Fruit fly (Drosophila melanogaster) whole organism, embryonic: ENCODE data around the gene Mco4.

Experiments used
- B-H2 ChIP-seq: fragments of 200-800 bp; sonication (Bioruptor generic); optimal IDR thresholded peaks from 2 replicates; lab custom pipeline; 2018; ENCODE audit warnings: missing biosample characterization, mild to moderate bottlenecking, missing genetic modification characterization
- Bdp1 ChIP-seq: fragments of 200-800 bp; sonication (Bioruptor generic); optimal IDR thresholded peaks from 3 replicates; lab custom pipeline; 2016; ENCODE audit warnings: missing biosample characterization, missing genetic modification characterization
- CG10147 ChIP-seq: fragments of 200-800 bp; sonication (Bioruptor generic); optimal IDR thresholded peaks from 2 replicates; lab custom pipeline; 2019; ENCODE audit warnings: missing biosample characterization, mild to moderate bottlenecking, missing genetic modification characterization, moderate library complexity
- CG10209 ChIP-seq: fragments of 200-800 bp; sonication (Bioruptor generic); optimal IDR thresholded peaks from 3 replicates; lab custom pipeline; 2017; ENCODE audit warnings: missing biosample characterization, mild to moderate bottlenecking, missing genetic modification characterization, missing genetic modification reagents
- CG10979 ChIP-seq: fragments of 200-800 bp; sonication (Bioruptor generic); optimal IDR thresholded peaks from 2 replicates; lab custom pipeline; 2018; ENCODE audit warnings: missing biosample characterization, mild to moderate bottlenecking, missing genetic modification characterization, moderate library complexity
- CG11093 ChIP-seq: fragments of 200-800 bp; sonication (Bioruptor generic); IDR thresholded peaks from 3 replicates; pipeline ENCODE4 v1.3.6; 2022; ENCODE audit warnings: missing biosample characterization, missing genetic modification characterization
- CG11456 ChIP-seq: fragments of 200-800 bp; sonication (Bioruptor generic); IDR thresholded peaks from 3 replicates; pipeline ENCODE4 v1.3.6; 2022; ENCODE audit warnings: missing biosample characterization, missing genetic modification characterization
- CG14014 ChIP-seq: fragments of 200-800 bp; sonication (Bioruptor generic); IDR thresholded peaks from 2 replicates; pipeline ENCODE4 v1.3.6; 2022; ENCODE audit warnings: missing biosample characterization, missing genetic modification characterization
- CG14667 ChIP-seq: fragments of 200-800 bp; sonication (Bioruptor generic); IDR thresholded peaks from 2 replicates; pipeline ENCODE4 v1.3.6; 2022; ENCODE audit warnings: missing biosample characterization, missing genetic modification characterization
- CG14965 ChIP-seq: fragments of 200-800 bp; sonication (Bioruptor generic); optimal IDR thresholded peaks from 2 replicates; lab custom pipeline; 2016; ENCODE audit warnings: missing biosample characterization, missing genetic modification characterization, borderline replicate concordance
- CG15479 ChIP-seq: fragments of 200-800 bp; sonication (Bioruptor generic); optimal IDR thresholded peaks from 3 replicates; lab custom pipeline; 2019; ENCODE audit warnings: missing biosample characterization, mild to moderate bottlenecking, missing genetic modification characterization, moderate library complexity
- CG1792 ChIP-seq: fragments of 200-800 bp; sonication (Bioruptor generic); optimal IDR thresholded peaks from 2 replicates; lab custom pipeline; 2016; ENCODE audit warnings: missing biosample characterization, missing genetic modification characterization
- CG2678 ChIP-seq: fragments of 200-800 bp; sonication (Bioruptor generic); optimal IDR thresholded peaks from 3 replicates; lab custom pipeline; 2019; ENCODE audit warnings: missing biosample characterization, mild to moderate bottlenecking, missing genetic modification characterization, moderate library complexity
- CG2712 ChIP-seq: fragments of 200-800 bp; optimal IDR thresholded peaks from 3 replicates; lab custom pipeline; 2019; ENCODE audit warnings: missing biosample characterization, mild to moderate bottlenecking, missing genetic modification characterization, moderate library complexity
- CG2889 ChIP-seq: fragments of 200-800 bp; sonication (Bioruptor generic); IDR thresholded peaks from 3 replicates; pipeline ENCODE4 v1.3.6; 2022; ENCODE audit warnings: missing biosample characterization, missing genetic modification characterization
- CG32532 ChIP-seq: fragments of 200-800 bp; sonication (Bioruptor generic); IDR thresholded peaks from 2 replicates; pipeline ENCODE4 v1.3.6; 2022; ENCODE audit warnings: missing biosample characterization, missing genetic modification characterization
- CG4404 ChIP-seq: fragments of 200-800 bp; sonication (Bioruptor generic); IDR thresholded peaks from 2 replicates; pipeline ENCODE4 v1.3.6; 2022; ENCODE audit warnings: missing biosample characterization, missing genetic modification characterization
- CG4820 ChIP-seq: fragments of 200-800 bp; sonication (Bioruptor generic); optimal IDR thresholded peaks from 3 replicates; lab custom pipeline; 2016; ENCODE audit warnings: missing biosample characterization, missing genetic modification characterization
- CG4854 ChIP-seq: fragments of 200-800 bp; sonication (Bioruptor generic); optimal IDR thresholded peaks from 2 replicates; lab custom pipeline; 2016; ENCODE audit warnings: missing biosample characterization, missing genetic modification characterization, inconsistent platforms
- CG6254 ChIP-seq: fragments of 200-800 bp; sonication (Bioruptor generic); optimal IDR thresholded peaks from 3 replicates; lab custom pipeline; 2017; ENCODE audit warnings: mild to moderate bottlenecking, missing biosample characterization, missing genetic modification reagents, missing genetic modification characterization
- CG6765 ChIP-seq: fragments of 200-800 bp; sonication (Bioruptor generic); optimal IDR thresholded peaks from 3 replicates; lab custom pipeline; 2017; ENCODE audit warnings: missing biosample characterization, mild to moderate bottlenecking, missing genetic modification characterization
- CG7556 ChIP-seq: fragments of 200-800 bp; sonication (Bioruptor generic); optimal IDR thresholded peaks from 2 replicates; lab custom pipeline; 2017; ENCODE audit warnings: missing biosample characterization, mild to moderate bottlenecking, missing genetic modification characterization
- CG9437 ChIP-seq: fragments of 200-800 bp; sonication (Bioruptor generic); optimal IDR thresholded peaks from 2 replicates; lab custom pipeline; 2018; ENCODE audit warnings: missing biosample characterization, mild to moderate bottlenecking, missing genetic modification characterization
- CHES-1-like ChIP-seq: fragments of 200-800 bp; sonication (Bioruptor generic); optimal IDR thresholded peaks from 2 replicates; lab custom pipeline; 2016; ENCODE audit warnings: missing biosample characterization, missing genetic modification characterization
- Deaf1 ChIP-seq: fragments of 200-800 bp; optimal IDR thresholded peaks from 3 replicates; lab custom pipeline; 2019; ENCODE audit warnings: missing biosample characterization, mild to moderate bottlenecking, missing genetic modification characterization, moderate library complexity
- Fer1 ChIP-seq: fragments of 200-800 bp; sonication (Bioruptor generic); optimal IDR thresholded peaks from 2 replicates; lab custom pipeline; 2017; ENCODE audit warnings: missing biosample characterization, mild to moderate bottlenecking, missing genetic modification characterization
- HmgD ChIP-seq: fragments of 200-800 bp; sonication (Bioruptor generic); optimal IDR thresholded peaks from 3 replicates; lab custom pipeline; 2016; ENCODE audit warnings: missing biosample characterization, missing genetic modification characterization
- Hr78 ChIP-seq, 2 experiments: fragments of 200-800 bp in 1 of 2; fragments of >200 bp in 1 of 2; sonication (Bioruptor generic) in 1 of 2; optimal IDR thresholded peaks; 2 replicates each; lab custom pipeline; 2017 to 2019; ENCODE audit warnings: missing biosample characterization in 2 of 2, missing genetic modification characterization in 2 of 2, mild to moderate bottlenecking in 1 of 2, moderate library complexity in 1 of 2
- Hsf ChIP-seq: fragments of 200-800 bp; sonication (Bioruptor generic); optimal IDR thresholded peaks from 3 replicates; lab custom pipeline; 2016; ENCODE audit warnings: missing biosample characterization, missing genetic modification characterization
- Lhr ChIP-seq: fragments of 200-800 bp; sonication (Bioruptor generic); optimal IDR thresholded peaks from 3 replicates; lab custom pipeline; 2017; ENCODE audit warnings: mild to moderate bottlenecking, missing biosample characterization, missing genetic modification reagents, missing genetic modification characterization
- Oli ChIP-seq: fragments of 200-800 bp; sonication (Bioruptor generic); optimal IDR thresholded peaks from 2 replicates; lab custom pipeline; 2018; ENCODE audit warnings: missing biosample characterization, mild to moderate bottlenecking, missing genetic modification characterization, moderate library complexity
- Optix ChIP-seq: fragments of 200-800 bp; sonication (Bioruptor generic); IDR thresholded peaks from 3 replicates; pipeline ENCODE4 v1.3.6; 2022; ENCODE audit warnings: missing biosample characterization, missing genetic modification characterization
- Sry-β ChIP-seq: fragments of 200-800 bp; sonication (Bioruptor generic); optimal IDR thresholded peaks from 2 replicates; lab custom pipeline; 2018; ENCODE audit warnings: missing biosample characterization, mild to moderate bottlenecking, missing genetic modification characterization, moderate library complexity
- Xbp1 ChIP-seq: fragments of 200-800 bp; sonication (Bioruptor generic); optimal IDR thresholded peaks from 3 replicates; lab custom pipeline; 2016; ENCODE audit warnings: missing biosample characterization, mild to moderate bottlenecking, missing genetic modification characterization
- ac ChIP-seq: fragments of 200-800 bp; sonication (Bioruptor generic); optimal IDR thresholded peaks from 3 replicates; lab custom pipeline; 2017; ENCODE audit warnings: missing biosample characterization, mild to moderate bottlenecking, missing genetic modification characterization
- al ChIP-seq: fragments of 200-800 bp; sonication (Bioruptor generic); IDR thresholded peaks from 2 replicates; pipeline ENCODE4 v1.3.6; 2022; ENCODE audit warnings: missing biosample characterization, missing genetic modification characterization
- aop ChIP-seq: fragments of 200-800 bp; sonication (Bioruptor generic); IDR thresholded peaks from 2 replicates; pipeline ENCODE4 v1.3.6; 2022; ENCODE audit warnings: missing biosample characterization, missing genetic modification characterization
- ase ChIP-seq: fragments of 200-800 bp; sonication (Bioruptor generic); IDR thresholded peaks from 3 replicates; pipeline ENCODE4 v1.3.6; 2022; ENCODE audit warnings: missing biosample characterization, missing genetic modification characterization
- chm ChIP-seq: fragments of 200-800 bp; sonication (Bioruptor generic); IDR thresholded peaks from 2 replicates; pipeline ENCODE4 v1.3.6; 2022; ENCODE audit warnings: missing biosample characterization, missing genetic modification characterization
- fd102C ChIP-seq: fragments of 200-800 bp; sonication (Bioruptor generic); optimal IDR thresholded peaks from 2 replicates; lab custom pipeline; 2018; ENCODE audit warnings: missing biosample characterization, mild to moderate bottlenecking, missing genetic modification characterization, moderate library complexity
- fd96Cb ChIP-seq: fragments of 200-800 bp; sonication (Bioruptor generic); optimal IDR thresholded peaks from 2 replicates; lab custom pipeline; 2018; ENCODE audit warnings: missing biosample characterization, mild to moderate bottlenecking, missing genetic modification characterization, moderate library complexity
- fru ChIP-seq: fragments of >200 bp; optimal IDR thresholded peaks from 2 replicates; lab custom pipeline; 2017
- gem ChIP-seq: fragments of 200-800 bp; sonication (Bioruptor generic); optimal IDR thresholded peaks from 2 replicates; lab custom pipeline; 2019; ENCODE audit warnings: missing biosample characterization, mild to moderate bottlenecking, missing genetic modification characterization, moderate library complexity
- gsb-n ChIP-seq: fragments of 200-800 bp; sonication (Bioruptor generic); optimal IDR thresholded peaks from 3 replicates; lab custom pipeline; 2018; ENCODE audit warnings: missing biosample characterization, mild to moderate bottlenecking, missing genetic modification characterization
- hth ChIP-seq: fragments of >200 bp; optimal IDR thresholded peaks from 2 replicates; lab custom pipeline; 2017; ENCODE audit warnings: inconsistent platforms
- ken ChIP-seq: fragments of 200-800 bp; sonication (Bioruptor generic); IDR thresholded peaks from 3 replicates; pipeline ENCODE4 v1.3.6; 2022; ENCODE audit warnings: missing biosample characterization, missing genetic modification characterization
- ro ChIP-seq: fragments of 200-800 bp; sonication (Bioruptor generic); IDR thresholded peaks from 2 replicates; pipeline ENCODE4 v1.3.6; 2022; ENCODE audit warnings: missing biosample characterization, missing genetic modification characterization
- tin ChIP-seq: fragments of 200-800 bp; sonication (Bioruptor generic); optimal IDR thresholded peaks from 3 replicates; lab custom pipeline; 2016; ENCODE audit warnings: missing biosample characterization, missing genetic modification characterization
- toy ChIP-seq: fragments of 200-800 bp; sonication (Bioruptor generic); IDR thresholded peaks from 2 replicates; pipeline ENCODE4 v1.3.6; 2022; ENCODE audit warnings: missing biosample characterization, missing genetic modification characterization
- tup ChIP-seq: fragments of 200-800 bp; sonication (Bioruptor generic); optimal IDR thresholded peaks from 2 replicates; lab custom pipeline; 2016; ENCODE audit warnings: missing biosample characterization, mild to moderate bottlenecking, missing genetic modification characterization, moderate library complexity
- zfh1 ChIP-seq: fragments of 200-800 bp; sonication (Bioruptor generic); IDR thresholded peaks from 3 replicates; pipeline ENCODE4 v1.3.6; 2022; ENCODE audit warnings: missing biosample characterization, missing genetic modification characterization

Mco4 gene

dm6 chrX:17856458-17857277 is 739 bp upstream of the Mco4 start, which contains the start of gene Srx (continued):
- no peak for TF ChIP-seq fd102C (GFP tag; lab: Kevin White, UChicago)
- no peak for TF ChIP-seq fru (lab: Kevin White, UChicago)
- TF ChIP-seq tin (GFP tag; lab: Kevin White, UChicago): no peak
- no peak for TF ChIP-seq CG6254 (GFP tag; lab: Kevin White, UChicago)
- no peak for TF ChIP-seq gem
- no peak for TF ChIP-seq CG4404 (GFP tag; lab: Robert Waterston, UW)
- no peak for TF ChIP-seq CG14014 (GFP tag; lab: Robert Waterston, UW)
- no peak for TF ChIP-seq B-H2 (GFP tag; lab: Kevin White, UChicago)
- peak; percentile 2 for TF ChIP-seq Xbp1 (GFP tag; lab: Kevin White, UChicago)
- no peak for TF ChIP-seq CG2889 (GFP tag; lab: Robert Waterston, UW)
- no peak for TF ChIP-seq HmgD
- no peak for TF ChIP-seq al (GFP tag; lab: Robert Waterston, UW)
- no peak for TF ChIP-seq Deaf1
- no peak for TF ChIP-seq gsb-n (tag; lab: Kevin White, UChicago)
- TF ChIP-seq CG1792 (GFP tag; lab: Kevin White, UChicago): no peak
- TF ChIP-seq Bdp1 (GFP tag; lab: Kevin White, UChicago): no peak
- no peak for TF ChIP-seq toy
- TF ChIP-seq CG9437 (GFP tag; lab: Kevin White, UChicago): peak; percentile 41
- no peak for TF ChIP-seq chm (GFP tag; lab: Robert Waterston, UW)
- TF ChIP-seq CG10147 (GFP tag; lab: Kevin White, UChicago): no peak
- no peak for TF ChIP-seq ase (GFP tag; lab: Robert Waterston, UW)
- no peak for TF ChIP-seq CG11093 (GFP tag; lab: Robert Waterston, UW)
- TF ChIP-seq Fer1 (GFP tag; lab: Kevin White, UChicago): peak; percentile 23
- no peak for TF ChIP-seq CHES-1-like (GFP tag; lab: Kevin White, UChicago)
- TF ChIP-seq CG14667 (GFP tag; lab: Robert Waterston, UW): no peak
- no peak for TF ChIP-seq fd96Cb (tag; lab: Kevin White, UChicago)
- TF ChIP-seq ken: no peak
- TF ChIP-seq CG11456 (GFP tag; lab: Robert Waterston, UW): no peak
- no peak for TF ChIP-seq Hsf (GFP tag; lab: Kevin White, UChicago)
- TF ChIP-seq Lhr: peak; percentile 23
- TF ChIP-seq CG15479 (GFP tag; lab: Kevin White, UChicago): no peak
- TF ChIP-seq CG2678 (tag; lab: Kevin White, UChicago): peak; percentile 50
- TF ChIP-seq CG10209: peak; percentile 15
- TF ChIP-seq hth (lab: Kevin White, UChicago): no peak
- peak; percentile 5 for TF ChIP-seq CG7556 (GFP tag; lab: Kevin White, UChicago)
- TF ChIP-seq CG4854 (GFP tag; lab: Kevin White, UChicago): no peak
- TF ChIP-seq Oli (tag; lab: Kevin White, UChicago): no peak
- no peak for TF ChIP-seq ro (GFP tag; lab: Robert Waterston, UW)
- TF ChIP-seq CG14965 (GFP tag; lab: Kevin White, UChicago): no peak
- no peak for TF ChIP-seq CG10979
- no peak for TF ChIP-seq CG2712 (tag; lab: Kevin White, UChicago)
- no peak for TF ChIP-seq CG4820 (GFP tag; lab: Kevin White, UChicago)
- no peak for TF ChIP-seq ac (GFP tag; lab: Kevin White, UChicago)
- no peak for TF ChIP-seq Optix (GFP tag; lab: Robert Waterston, UW)
- TF ChIP-seq aop: no peak
- TF ChIP-seq Hr78 (GFP tag; optimal IDR thresholded peaks at IDR 0.05; lab: Kevin White, UChicago): no peak
- TF ChIP-seq CG6765 (GFP tag; lab: Kevin White, UChicago): no peak
- no peak for TF ChIP-seq Sry-β (GFP tag; lab: Kevin White, UChicago)
- TF ChIP-seq zfh1 (GFP tag; lab: Robert Waterston, UW): 0 out of 3 replicates have a peak, but pooled peaks have one; percentile 20
- no peak for TF ChIP-seq tup (GFP tag; lab: Kevin White, UChicago)
- no peak for TF ChIP-seq CG32532 (GFP tag; lab: Robert Waterston, UW)
